Fruit fly (Drosophila melanogaster): ENCODE results near the gene CG5003.

Gene CG5003

DNA sequence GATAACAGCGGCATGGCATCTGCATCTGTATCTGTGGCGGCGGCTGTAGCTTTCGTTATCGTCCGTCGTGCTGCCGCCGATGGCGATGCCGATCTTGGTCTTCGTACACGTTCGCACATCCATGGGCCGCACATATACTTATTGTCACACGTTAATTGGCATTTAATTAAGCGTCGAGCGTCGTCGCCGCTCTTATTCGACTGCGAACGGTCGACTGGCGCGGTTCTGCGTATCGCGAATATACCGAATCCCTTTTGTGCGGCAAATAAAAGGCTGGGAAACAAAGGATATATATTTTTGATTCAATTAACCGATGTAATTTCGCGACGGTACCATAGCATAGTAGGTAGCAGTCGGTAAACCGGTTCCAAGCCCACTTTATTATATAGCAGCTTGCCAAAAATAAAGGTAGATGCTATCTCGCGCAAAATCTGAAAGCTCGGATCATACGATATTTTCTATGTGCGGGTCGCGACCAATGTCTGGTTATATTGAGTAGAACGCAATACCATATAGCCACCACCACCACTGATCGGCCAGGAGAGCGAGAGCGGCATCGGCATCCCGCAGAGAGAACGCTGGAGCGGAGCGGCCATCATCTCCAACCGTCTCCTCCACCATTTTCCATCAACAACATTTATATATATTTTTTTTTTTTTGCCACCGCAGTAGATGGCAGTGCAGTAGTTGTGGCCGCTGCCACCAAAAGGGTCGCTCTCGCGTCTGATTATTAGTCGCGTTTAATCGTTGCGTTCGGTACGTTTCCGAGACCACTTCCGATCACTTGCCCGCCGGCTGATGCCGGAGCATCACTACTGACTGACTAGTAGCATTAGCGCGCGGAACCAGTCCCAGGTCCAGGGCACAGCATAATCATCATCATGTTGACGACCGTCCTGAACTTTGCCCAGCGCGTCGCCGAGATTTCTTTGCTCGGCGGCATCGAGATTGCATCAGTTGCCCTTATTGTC lies 9.0 kb upstream of the CG5003 start, which contains the start of gene mino:
TSS of gene mino (plus strand) at position 192 of the 971 bp plus-strand sequence.
- TF ChIP-seq CG10669 (GFP tag; optimal IDR thresholded peaks at IDR 0.05) (peak; percentile 1), OdsH (GFP tag; optimal IDR thresholded peaks at IDR 0.05) (no peak), Sox14 (GFP tag; optimal IDR thresholded peaks at IDR 0.05) (peak; percentile 82), CG31627 (GFP tag; optimal IDR thresholded peaks at IDR 0.05) (no peak), Sox102F (GFP tag; optimal IDR thresholded peaks at IDR 0.05) (peak; percentile 32), CG1621 (tag; optimal IDR thresholded peaks at IDR 0.05) (peak; percentile 47), Met (GFP tag; optimal IDR thresholded peaks at IDR 0.05) (peak; percentile 4), spab (GFP tag; optimal IDR thresholded peaks at IDR 0.05) (peak; percentile 27), CG6792 (GFP tag; optimal IDR thresholded peaks at IDR 0.05) (no peak), cyc (GFP tag; optimal IDR thresholded peaks at IDR 0.05) (no peak), vri (GFP tag; optimal IDR thresholded peaks at IDR 0.05) (peak; percentile 50), CG11902 (GFP tag; optimal IDR thresholded peaks at IDR 0.05) (no peak), Sox15 (GFP tag; optimal IDR thresholded peaks at IDR 0.05) (no peak), CG16779 (tag; optimal IDR thresholded peaks at IDR 0.05) (no peak), CG3032 (tag; optimal IDR thresholded peaks at IDR 0.05) (no peak), net (GFP tag; optimal IDR thresholded peaks at IDR 0.05) (no peak), CG8632 (GFP tag; optimal IDR thresholded peaks at IDR 0.05) (no peak), CG6163 (GFP tag; IDR thresholded peaks at IDR 0.05) (peak; percentile 67; the same call in 2 of the 3 replicates), dac (GFP tag; optimal IDR thresholded peaks at IDR 0.05) (no peak), Ets21C (GFP tag; optimal IDR thresholded peaks at IDR 0.05) (no peak), ss (GFP tag; optimal IDR thresholded peaks at IDR 0.05) (peak; percentile 42 to 68), CG8319 (GFP tag; optimal IDR thresholded peaks at IDR 0.05) (no peak), CG3919 (GFP tag; optimal IDR thresholded peaks at IDR 0.05) (no peak), CG8119 (GFP tag; IDR thresholded peaks at IDR 0.05) (0 out of 3 replicates have a peak, but pooled peaks have one; percentile 12), CG11294 (GFP tag; IDR thresholded peaks at IDR 0.05) (no peak), Hr38 (GFP tag; optimal IDR thresholded peaks at IDR 0.05) (no peak), Gug (GFP tag; IDR thresholded peaks at IDR 0.05) (no peak), eg (GFP tag; IDR thresholded peaks at IDR 0.05) (no peak), CG11762 (GFP tag; optimal IDR thresholded peaks at IDR 0.05; ENCODE audit: insufficient read depth) (no peak), salr (GFP tag; optimal IDR thresholded peaks at IDR 0.05) (no peak), lz (GFP tag; optimal IDR thresholded peaks at IDR 0.05) (no peak), Hr39 (GFP tag; optimal IDR thresholded peaks at IDR 0.05) (no peak), Smox (GFP tag; optimal IDR thresholded peaks at IDR 0.05) (no peak), CG15336 (GFP tag; IDR thresholded peaks at IDR 0.05) (no peak), esn (GFP tag; optimal IDR thresholded peaks at IDR 0.05) (peak; percentile 38), svp (GFP tag) (peak; percentile 82), fd85E (GFP tag; optimal IDR thresholded peaks at IDR 0.05) (no peak), CG7368 (GFP tag; optimal IDR thresholded peaks at IDR 0.05) (no peak), fkh (GFP tag; optimal IDR thresholded peaks at IDR 0.05) (peak; percentile 12), CG9139 (GFP tag; optimal IDR thresholded peaks at IDR 0.05) (peak; percentile 55), CG6276 (GFP tag; optimal IDR thresholded peaks at IDR 0.05) (no peak), Eip93F (GFP tag; optimal IDR thresholded peaks at IDR 0.05) (peak; percentile 43), Blimp-1 (GFP tag; optimal IDR thresholded peaks at IDR 0.05) (no peak), pdm3 (GFP tag; optimal IDR thresholded peaks at IDR 0.05) (no peak), Ets96B (tag; optimal IDR thresholded peaks at IDR 0.05) (no peak), CG6854 (GFP tag; optimal IDR thresholded peaks at IDR 0.05) (peak; percentile 3), achi (GFP tag; optimal IDR thresholded peaks at IDR 0.05) (no peak), CG4318 (GFP tag; optimal IDR thresholded peaks at IDR 0.05) (no peak), Lpt (GFP tag; optimal IDR thresholded peaks at IDR 0.05) (no peak), CG32006 (GFP tag; optimal IDR thresholded peaks at IDR 0.05) (no peak)

Data from whole organism, prepupa.